Worm (Caenorhabditis elegans) whole organism, mixed stage, embryonic: ENCODE measurements around the gene F48B9.1.

Experiments used
- M03D4.4 ChIP-seq: sonication (generic microtip); optimal IDR thresholded peaks from 2 replicates; lab custom pipeline; 2017; ENCODE audit warnings: mild to moderate bottlenecking, missing genetic modification characterization, missing compliant biosample characterization
- bed-3 ChIP-seq: fragments of 200-800 bp; sonication (Bioruptor generic); optimal IDR thresholded peaks from 3 replicates; lab custom pipeline; 2018; ENCODE audit warnings: mild to moderate bottlenecking, missing genetic modification characterization, moderate library complexity, missing compliant biosample characterization
- blmp-1 ChIP-seq: fragments of 150-350 bp; optimal IDR thresholded peaks from 2 replicates; lab custom pipeline; 2014; ENCODE audit warnings: missing biosample characterization, missing genetic modification characterization
- ceh-39 ChIP-seq: fragments of 150-350 bp; optimal IDR thresholded peaks from 2 replicates; lab custom pipeline; 2014; ENCODE audit warnings: missing biosample characterization, missing genetic modification characterization
- ceh-43 ChIP-seq: fragments of 200-800 bp; sonication (Bioruptor generic); optimal IDR thresholded peaks from 2 replicates; lab custom pipeline; 2018; ENCODE audit warnings: mild to moderate bottlenecking, missing genetic modification characterization, moderate library complexity, missing compliant biosample characterization
- ceh-83 ChIP-seq: fragments of 200-800 bp; sonication (Bioruptor generic); optimal IDR thresholded peaks from 2 replicates; lab custom pipeline; 2018; ENCODE audit warnings: mild to moderate bottlenecking, missing genetic modification characterization, missing compliant biosample characterization
- ces-1 ChIP-seq: fragments of 150-350 bp; optimal IDR thresholded peaks from 2 replicates; lab custom pipeline; 2014; ENCODE audit warnings: missing biosample characterization, missing genetic modification reagents, missing genetic modification characterization
- cnd-1 ChIP-seq: fragments of 200-800 bp; sonication (Bioruptor generic); optimal IDR thresholded peaks from 2 replicates; lab custom pipeline; 2018; ENCODE audit warnings: mild to moderate bottlenecking, missing genetic modification characterization, missing compliant biosample characterization
- drap-1 ChIP-seq: fragments of 200-800 bp; sonication (Bioruptor generic); optimal IDR thresholded peaks from 3 replicates; lab custom pipeline; 2018; ENCODE audit warnings: mild to moderate bottlenecking, missing genetic modification characterization, missing compliant biosample characterization
- elt-1 ChIP-seq: sonication (generic microtip); optimal IDR thresholded peaks from 2 replicates; lab custom pipeline; 2017; ENCODE audit warnings: missing genetic modification characterization, mild to moderate bottlenecking, missing compliant biosample characterization, antibody characterized with exemption, moderate library complexity, borderline replicate concordance; ENCODE audit not compliant: insufficient read depth
- flh-1 ChIP-seq: fragments of 200-800 bp; sonication (Bioruptor generic); optimal IDR thresholded peaks from 2 replicates; lab custom pipeline; 2018; ENCODE audit warnings: mild to moderate bottlenecking, missing genetic modification characterization, moderate library complexity, missing compliant biosample characterization
- ham-2 ChIP-seq: fragments of 200-800 bp; sonication (Bioruptor generic); optimal IDR thresholded peaks from 2 replicates; lab custom pipeline; 2018; ENCODE audit warnings: mild to moderate bottlenecking, missing genetic modification characterization, missing compliant biosample characterization
- hlh-1 ChIP-seq: fragments of 150-350 bp; optimal IDR thresholded peaks from 2 replicates; lab custom pipeline; 2014; ENCODE audit warnings: missing biosample characterization, missing genetic modification reagents, missing genetic modification characterization
- lin-13 ChIP-seq: fragments of 150-350 bp; optimal IDR thresholded peaks from 2 replicates; lab custom pipeline; 2014; ENCODE audit warnings: missing biosample characterization, missing genetic modification characterization
- lin-32 ChIP-seq: fragments of 200-800 bp; sonication (Bioruptor generic); optimal IDR thresholded peaks from 2 replicates; lab custom pipeline; 2018; ENCODE audit warnings: mild to moderate bottlenecking, missing genetic modification characterization, missing compliant biosample characterization
- lsy-2 ChIP-seq: fragments of 150-350 bp; optimal IDR thresholded peaks from 2 replicates; lab custom pipeline; 2014; ENCODE audit warnings: missing biosample characterization, missing genetic modification characterization
- mab-5 ChIP-seq: fragments of 150-350 bp; optimal IDR thresholded peaks from 2 replicates; lab custom pipeline; 2014; ENCODE audit warnings: missing biosample characterization, missing genetic modification characterization
- mep-1 ChIP-seq: fragments of 150-350 bp; optimal IDR thresholded peaks from 2 replicates; lab custom pipeline; 2017; ENCODE audit warnings: missing biosample characterization, missing genetic modification reagents, missing genetic modification characterization, inconsistent platforms
- mls-2 ChIP-seq: sonication (generic microtip); optimal IDR thresholded peaks from 2 replicates; lab custom pipeline; 2016; ENCODE audit warnings: mild to moderate bottlenecking, missing genetic modification characterization, moderate library complexity, missing compliant biosample characterization
- nhr-12 ChIP-seq: fragments of 150-350 bp; optimal IDR thresholded peaks from 2 replicates; lab custom pipeline; 2014; ENCODE audit warnings: missing biosample characterization, missing genetic modification characterization
- nhr-2 ChIP-seq: fragments of 150-350 bp; optimal IDR thresholded peaks from 2 replicates; lab custom pipeline; 2014; ENCODE audit warnings: missing biosample characterization, missing genetic modification characterization
- nhr-237 ChIP-seq: fragments of 150-350 bp; optimal IDR thresholded peaks from 2 replicates; lab custom pipeline; 2014; ENCODE audit warnings: missing biosample characterization, missing genetic modification characterization
- nhr-28 ChIP-seq: fragments of 150-350 bp; optimal IDR thresholded peaks from 2 replicates; lab custom pipeline; 2014; ENCODE audit warnings: missing biosample characterization, missing genetic modification characterization
- pha-4 ChIP-seq: fragments of 150-350 bp; optimal IDR thresholded peaks from 2 replicates; lab custom pipeline; 2018; ENCODE audit warnings: missing biosample characterization, missing genetic modification reagents, missing genetic modification characterization
- sem-2 ChIP-seq: fragments of 200-800 bp; sonication (Bioruptor generic); optimal IDR thresholded peaks from 2 replicates; lab custom pipeline; 2018; ENCODE audit warnings: mild to moderate bottlenecking, missing genetic modification characterization, missing compliant biosample characterization
- sptf-1 ChIP-seq: sonication (generic microtip); optimal IDR thresholded peaks from 2 replicates; lab custom pipeline; 2017; ENCODE audit warnings: mild to moderate bottlenecking, missing genetic modification characterization, moderate library complexity, missing compliant biosample characterization
- unc-120 ChIP-seq: sonication (generic microtip); optimal IDR thresholded peaks from 2 replicates; lab custom pipeline; 2017; ENCODE audit warnings: missing genetic modification characterization, missing compliant biosample characterization; ENCODE audit not compliant: poor library complexity, severe bottlenecking
- unc-39 ChIP-seq: fragments of 150-350 bp; optimal IDR thresholded peaks from 2 replicates; lab custom pipeline; 2014; ENCODE audit warnings: missing biosample characterization, missing genetic modification characterization
- unc-62 ChIP-seq: fragments of 150-350 bp; optimal IDR thresholded peaks from 2 replicates; lab custom pipeline; 2014; ENCODE audit warnings: missing biosample characterization, missing genetic modification reagents, missing genetic modification characterization
- zip-8 ChIP-seq: fragments of 150-350 bp; optimal IDR thresholded peaks from 2 replicates; lab custom pipeline; 2014; ENCODE audit warnings: missing biosample characterization, missing genetic modification characterization
- ztf-11 ChIP-seq: fragments of 150-350 bp; optimal IDR thresholded peaks from 2 replicates; lab custom pipeline; 2014; ENCODE audit warnings: missing biosample characterization, missing genetic modification characterization

The F48B9.1 gene

DNA sequence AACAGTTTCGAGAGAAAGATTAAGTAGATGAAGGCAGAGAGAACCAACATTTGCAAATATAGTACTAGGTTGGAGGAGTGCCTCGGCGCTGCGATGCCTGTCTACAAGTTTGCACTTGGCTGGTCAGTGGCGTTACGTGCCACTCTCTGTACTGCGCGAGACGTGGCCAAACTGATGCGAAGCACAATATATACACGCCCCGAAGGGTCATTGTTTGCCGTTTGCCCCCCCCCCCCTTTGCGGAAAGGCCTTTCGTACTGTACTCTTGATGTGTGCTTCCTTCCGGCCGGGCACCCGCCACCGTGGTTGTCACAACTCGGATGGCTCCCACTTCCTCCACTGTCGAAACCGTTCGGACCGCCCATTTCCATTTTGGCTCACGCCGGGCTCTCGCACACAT is 31.5 kb downstream of the F48B9.1 start:
- TF ChIP-seq unc-120 (no peak), pha-4 (tag; lab: Kevin White, UChicago) (peak; percentile 19)

DNA sequence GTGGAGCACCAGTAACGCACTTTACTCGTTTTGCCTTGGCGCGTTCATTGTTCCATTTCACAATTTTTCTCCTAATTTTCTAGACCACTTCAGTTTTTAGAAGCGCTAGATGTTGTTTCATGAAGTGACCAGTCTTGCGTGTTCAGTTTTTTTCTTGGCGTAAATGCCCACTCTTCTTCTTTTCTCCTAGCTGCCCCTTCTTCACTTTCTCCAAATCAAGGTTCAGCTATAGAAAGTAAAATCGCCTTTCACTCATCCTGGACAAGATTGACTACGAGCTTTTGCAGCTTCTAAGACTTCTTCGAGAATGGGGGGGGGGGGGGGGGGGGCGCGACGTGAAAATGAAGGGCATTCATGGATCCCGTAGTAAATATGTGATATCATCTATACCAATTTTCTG is 32.0 kb downstream of the F48B9.1 start:
- TF ChIP-seq mls-2 (tag; lab: Kevin White, UChicago): no peak
- no peak for TF ChIP-seq sem-2 (GFP tag; lab: Kevin White, UChicago)
- TF ChIP-seq unc-120: no peak
- TF ChIP-seq drap-1 (GFP tag; lab: Kevin White, UChicago): no peak
- no peak for TF ChIP-seq unc-39
- TF ChIP-seq unc-62 (GFP tag; lab: Kevin White, UChicago): no peak
- TF ChIP-seq nhr-237: no peak
- TF ChIP-seq ceh-39 (tag; lab: Kevin White, UChicago): no peak
- TF ChIP-seq hlh-1 (tag; lab: Kevin White, UChicago): no peak
- TF ChIP-seq lsy-2 (tag; lab: Kevin White, UChicago): no peak
- TF ChIP-seq lin-32: no peak
- TF ChIP-seq zip-8: no peak

DNA sequence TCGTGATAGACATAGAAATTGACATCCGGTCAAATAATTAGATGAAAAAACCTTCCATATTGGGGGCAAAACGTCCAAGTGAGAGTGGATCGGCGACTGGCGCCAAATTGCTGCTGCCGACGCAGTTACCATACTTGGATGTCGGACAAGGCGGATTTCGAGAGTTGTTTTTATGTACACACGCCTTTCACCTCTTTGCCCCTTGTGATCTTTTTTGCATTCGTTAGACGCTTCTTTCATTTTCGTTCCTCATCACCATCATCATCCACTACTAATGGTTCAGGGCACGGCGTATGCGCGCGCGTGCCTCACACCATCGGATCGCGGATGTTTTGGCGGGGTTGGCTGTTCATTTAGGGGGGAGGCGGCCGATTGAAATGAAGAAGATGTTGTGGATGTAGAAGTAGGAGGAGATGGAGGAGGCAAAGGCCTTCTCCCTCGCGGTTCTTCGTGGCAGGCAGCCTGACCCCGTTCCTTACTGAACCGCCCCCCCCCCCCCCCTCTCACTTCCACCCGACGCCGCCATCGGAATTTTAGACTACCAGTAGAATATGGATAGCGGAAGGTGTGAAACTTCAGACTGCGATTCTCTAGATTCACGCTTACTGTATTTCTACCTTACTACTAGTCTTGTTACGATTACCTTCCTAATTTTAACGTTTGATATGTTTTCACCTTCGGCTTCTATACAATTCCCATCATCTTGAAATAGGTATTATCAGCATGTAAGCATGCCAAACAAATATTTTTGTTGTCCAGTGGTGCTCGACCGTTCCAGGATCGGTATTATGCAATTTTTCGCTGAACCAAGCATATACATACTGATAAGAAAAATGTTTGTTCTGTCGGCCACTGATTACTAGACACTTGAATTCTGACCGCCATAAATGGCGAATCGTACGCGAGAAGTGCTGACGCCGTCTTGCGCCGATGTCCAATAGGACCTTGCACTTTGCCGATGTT is 33.0 kb downstream of the F48B9.1 start:
- TF ChIP-seq unc-39: no peak
- peak; percentile 36 for TF ChIP-seq sptf-1 (tag; lab: Kevin White, UChicago)
- no peak for TF ChIP-seq ztf-11
- no peak for TF ChIP-seq nhr-12 (tag; lab: Kevin White, UChicago)
- TF ChIP-seq nhr-237: no peak
- no peak for TF ChIP-seq nhr-2 (tag; lab: Kevin White, UChicago)
- no peak for TF ChIP-seq lin-13 (tag; lab: Kevin White, UChicago)

DNA sequence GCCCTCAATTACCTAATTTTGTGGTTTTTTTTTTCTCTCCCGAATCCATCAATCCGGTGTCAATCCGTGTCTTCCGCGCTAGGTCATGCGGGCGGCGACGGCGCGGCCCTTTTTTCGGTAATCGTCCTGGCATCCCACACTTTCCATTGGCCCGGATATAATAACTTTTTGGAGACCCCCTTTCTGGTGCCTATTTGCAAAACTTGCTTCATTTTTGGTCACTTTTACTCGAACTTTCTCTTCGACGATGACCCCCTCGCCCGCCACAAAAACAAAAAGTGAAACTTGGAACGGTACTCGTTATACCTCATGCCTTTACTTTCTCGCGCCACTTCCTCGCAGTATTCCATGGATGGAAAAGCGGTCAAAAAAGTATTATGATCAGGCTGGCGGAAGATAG is 33.8 kb downstream of the F48B9.1 start:
- TF ChIP-seq mab-5 (tag; lab: Kevin White, UChicago) (no peak), unc-62 (GFP tag; lab: Kevin White, UChicago) (no peak), M03D4.4 (tag; lab: Kevin White, UChicago) (no peak)

DNA sequence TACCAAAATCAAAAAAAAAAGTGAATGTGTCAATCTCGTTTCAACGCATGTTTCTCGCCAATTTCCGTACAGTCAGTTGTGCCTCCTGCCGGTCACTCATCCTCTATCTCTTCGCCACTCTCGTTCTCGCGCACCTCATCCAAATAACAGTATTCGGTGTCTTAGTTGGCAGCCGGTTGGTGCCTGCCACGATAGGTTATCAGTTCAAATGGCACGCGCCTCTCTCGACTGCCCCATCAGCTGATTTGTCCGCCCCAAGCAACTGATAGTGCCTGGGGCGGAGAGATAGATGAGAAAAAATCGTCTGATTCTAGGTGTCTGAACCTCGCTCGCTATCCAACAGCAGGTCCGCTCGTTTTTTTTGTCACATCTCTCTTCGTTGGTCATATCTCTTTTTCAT is 34.4 kb downstream of the F48B9.1 start:
- no peak for TF ChIP-seq pha-4 (tag; lab: Kevin White, UChicago)
- TF ChIP-seq unc-62 (GFP tag; lab: Kevin White, UChicago): no peak
- no peak for TF ChIP-seq ztf-11
- no peak for TF ChIP-seq nhr-237
- TF ChIP-seq nhr-28 (tag; lab: Kevin White, UChicago): no peak
- TF ChIP-seq flh-1 (GFP tag; lab: Kevin White, UChicago): no peak
- no peak for TF ChIP-seq bed-3 (GFP tag; lab: Kevin White, UChicago)
- no peak for TF ChIP-seq nhr-2 (tag; lab: Kevin White, UChicago)
- no peak for TF ChIP-seq ceh-43
- no peak for TF ChIP-seq drap-1 (GFP tag; lab: Kevin White, UChicago)
- no peak for TF ChIP-seq mab-5 (tag; lab: Kevin White, UChicago)
- TF ChIP-seq mls-2 (tag; lab: Kevin White, UChicago): no peak
- TF ChIP-seq lsy-2 (tag; lab: Kevin White, UChicago): no peak
- no peak for TF ChIP-seq sptf-1 (tag; lab: Kevin White, UChicago)
- TF ChIP-seq blmp-1 (tag; lab: Kevin White, UChicago): no peak
- no peak for TF ChIP-seq ham-2 (GFP tag; lab: Kevin White, UChicago)
- no peak for TF ChIP-seq elt-1 (tag; lab: Kevin White, UChicago)
- TF ChIP-seq sem-2 (GFP tag; lab: Kevin White, UChicago): no peak
- no peak for TF ChIP-seq ceh-83 (GFP tag; lab: Kevin White, UChicago)
- no peak for TF ChIP-seq lin-32

DNA sequence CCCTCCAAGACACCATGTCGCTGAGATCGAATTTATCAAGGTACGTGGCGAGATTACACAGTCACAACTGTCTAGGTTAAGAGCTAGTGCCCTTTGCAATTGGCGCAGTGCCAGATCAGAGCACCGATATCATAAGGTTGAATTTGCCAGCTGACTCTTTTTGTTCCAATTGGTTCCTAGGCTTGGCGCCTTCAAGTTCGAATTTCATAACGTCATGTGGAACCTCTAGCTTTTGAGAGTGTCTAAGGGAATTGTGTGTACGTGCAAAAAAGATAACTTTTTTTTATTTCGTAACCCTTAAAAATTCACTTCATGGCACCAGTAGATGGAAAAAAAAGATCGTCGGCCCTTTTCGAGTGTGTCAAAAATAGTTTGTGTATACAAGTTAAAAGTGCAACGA is 35.6 kb downstream of the F48B9.1 start:
- no peak for TF ChIP-seq blmp-1 (tag; lab: Kevin White, UChicago)
- TF ChIP-seq cnd-1 (tag; lab: Kevin White, UChicago): no peak
- TF ChIP-seq nhr-237: no peak
- TF ChIP-seq lin-32: no peak
- TF ChIP-seq lin-13 (tag; lab: Kevin White, UChicago): no peak
- TF ChIP-seq mls-2 (tag; lab: Kevin White, UChicago): no peak
- TF ChIP-seq sptf-1 (tag; lab: Kevin White, UChicago): no peak
- no peak for TF ChIP-seq nhr-28 (tag; lab: Kevin White, UChicago)
- no peak for TF ChIP-seq unc-120
- TF ChIP-seq nhr-12 (tag; lab: Kevin White, UChicago): no peak
- TF ChIP-seq elt-1 (tag; lab: Kevin White, UChicago): no peak
- no peak for TF ChIP-seq mep-1 (tag; lab: Kevin White, UChicago)
- no peak for TF ChIP-seq ces-1
- TF ChIP-seq hlh-1 (tag; lab: Kevin White, UChicago): no peak
- TF ChIP-seq ceh-83 (GFP tag; lab: Kevin White, UChicago): no peak
- no peak for TF ChIP-seq ham-2 (GFP tag; lab: Kevin White, UChicago)
- TF ChIP-seq unc-39: no peak
